Fruit fly (Drosophila melanogaster) whole organism, prepupa: ENCODE measurements around the gene CG6937.

Experiments
- CG10631 ChIP-seq: fragments of 200-800 bp; sonication (Bioruptor generic); optimal IDR thresholded peaks from 2 replicates; lab custom pipeline; 2016; ENCODE audit warnings: missing biosample characterization, missing genetic modification characterization
- CG10669 ChIP-seq: fragments of 200-800 bp; sonication (Bioruptor generic); optimal IDR thresholded peaks from 3 replicates; lab custom pipeline; 2018; ENCODE audit warnings: missing biosample characterization, mild to moderate bottlenecking, missing genetic modification characterization, moderate library complexity
- CG11762 ChIP-seq: fragments of 200-800 bp; sonication (Bioruptor generic); optimal IDR thresholded peaks from 3 replicates; lab custom pipeline; 2016; ENCODE audit warnings: missing biosample characterization, missing genetic modification characterization; ENCODE audit not compliant: insufficient read depth
- CG11902 ChIP-seq: fragments of 200-800 bp; sonication (Bioruptor generic); optimal IDR thresholded peaks from 3 replicates; lab custom pipeline; 2016; ENCODE audit warnings: missing biosample characterization, missing genetic modification characterization
- CG1621 ChIP-seq: fragments of 200-800 bp; sonication (Bioruptor generic); optimal IDR thresholded peaks from 3 replicates; lab custom pipeline; 2018; ENCODE audit warnings: missing biosample characterization, mild to moderate bottlenecking, missing genetic modification characterization
- CG16779 ChIP-seq: fragments of 200-800 bp; sonication (Bioruptor generic); optimal IDR thresholded peaks from 3 replicates; lab custom pipeline; 2017; ENCODE audit warnings: missing biosample characterization, mild to moderate bottlenecking, missing genetic modification characterization
- CG3032 ChIP-seq: fragments of 200-800 bp; optimal IDR thresholded peaks from 2 replicates; lab custom pipeline; 2019; ENCODE audit warnings: missing biosample characterization, mild to moderate bottlenecking, missing genetic modification characterization, moderate library complexity
- CG32006 ChIP-seq: fragments of 200-800 bp; sonication (Bioruptor generic); optimal IDR thresholded peaks from 3 replicates; lab custom pipeline; 2017; ENCODE audit warnings: missing biosample characterization, mild to moderate bottlenecking, missing genetic modification characterization
- CG34406 ChIP-seq: fragments of 200-800 bp; sonication (Bioruptor generic); optimal IDR thresholded peaks from 3 replicates; lab custom pipeline; 2016; ENCODE audit warnings: missing biosample characterization, missing genetic modification characterization
- CG4318 ChIP-seq: fragments of 200-800 bp; sonication (Bioruptor generic); optimal IDR thresholded peaks from 3 replicates; lab custom pipeline; 2017; ENCODE audit warnings: missing biosample characterization, mild to moderate bottlenecking, missing genetic modification characterization
- CG6276 ChIP-seq: fragments of 200-800 bp; sonication (Bioruptor generic); optimal IDR thresholded peaks from 2 replicates; lab custom pipeline; 2017; ENCODE audit warnings: missing biosample characterization, mild to moderate bottlenecking, missing genetic modification characterization
- CG6792 ChIP-seq: fragments of 200-800 bp; sonication (Bioruptor generic); optimal IDR thresholded peaks from 3 replicates; lab custom pipeline; 2016; ENCODE audit warnings: missing biosample characterization, missing genetic modification characterization
- CG6808 ChIP-seq: fragments of 200-800 bp; sonication (Bioruptor generic); optimal IDR thresholded peaks from 3 replicates; lab custom pipeline; 2017; ENCODE audit warnings: missing biosample characterization, missing genetic modification characterization, mild to moderate bottlenecking, moderate library complexity, missing genetic modification reagents
- CG6854 ChIP-seq: fragments of 200-800 bp; sonication (Bioruptor generic); optimal IDR thresholded peaks from 2 replicates; lab custom pipeline; 2017; ENCODE audit warnings: missing biosample characterization, mild to moderate bottlenecking, missing genetic modification characterization
- CG7368 ChIP-seq: fragments of 200-800 bp; sonication (Bioruptor generic); optimal IDR thresholded peaks from 3 replicates; lab custom pipeline; 2016; ENCODE audit warnings: missing biosample characterization, missing genetic modification characterization
- CG8119 ChIP-seq: fragments of 200-800 bp; sonication (Bioruptor generic); IDR thresholded peaks from 3 replicates; pipeline ENCODE4 v1.3.6; 2022; ENCODE audit warnings: missing biosample characterization, missing genetic modification characterization
- CG8319 ChIP-seq: fragments of 200-800 bp; sonication (Bioruptor generic); optimal IDR thresholded peaks from 3 replicates; lab custom pipeline; 2016; ENCODE audit warnings: missing biosample characterization, missing genetic modification characterization
- CG8632 ChIP-seq: fragments of 200-800 bp; sonication (Bioruptor generic); optimal IDR thresholded peaks from 3 replicates; lab custom pipeline; 2016; ENCODE audit warnings: missing biosample characterization, missing genetic modification characterization
- CG9139 ChIP-seq: fragments of 200-800 bp; sonication (Bioruptor generic); optimal IDR thresholded peaks from 3 replicates; lab custom pipeline; 2017; ENCODE audit warnings: missing biosample characterization, mild to moderate bottlenecking, missing genetic modification characterization
- Ets96B ChIP-seq: fragments of 200-800 bp; optimal IDR thresholded peaks from 2 replicates; lab custom pipeline; 2019; ENCODE audit warnings: missing biosample characterization, mild to moderate bottlenecking, missing genetic modification characterization, moderate library complexity
- Hr38 ChIP-seq: sonication (Bioruptor generic); optimal IDR thresholded peaks from 2 replicates; lab custom pipeline; 2016; ENCODE audit warnings: missing biosample characterization, missing genetic modification characterization
- Hr39 ChIP-seq: fragments of 200-800 bp; sonication (Bioruptor generic); optimal IDR thresholded peaks from 2 replicates; lab custom pipeline; 2016; ENCODE audit warnings: missing biosample characterization, missing genetic modification characterization
- Hr4 ChIP-seq: fragments of 200-800 bp; sonication (Bioruptor generic); optimal IDR thresholded peaks from 3 replicates; lab custom pipeline; 2016; ENCODE audit warnings: missing biosample characterization, missing genetic modification characterization
- Sox102F ChIP-seq: fragments of 200-800 bp; sonication (Bioruptor generic); optimal IDR thresholded peaks from 2 replicates; lab custom pipeline; 2016; ENCODE audit warnings: missing biosample characterization, mild to moderate bottlenecking, missing genetic modification characterization
- achi ChIP-seq: fragments of 200-800 bp; sonication (Bioruptor generic); optimal IDR thresholded peaks from 3 replicates; lab custom pipeline; 2016; ENCODE audit warnings: missing biosample characterization, missing genetic modification characterization
- acj6 ChIP-seq: fragments of 200-800 bp; sonication (Bioruptor generic); optimal IDR thresholded peaks from 3 replicates; lab custom pipeline; 2016; ENCODE audit warnings: missing biosample characterization, missing genetic modification characterization
- cyc ChIP-seq: fragments of 200-800 bp; sonication (Bioruptor generic); optimal IDR thresholded peaks from 3 replicates; lab custom pipeline; 2016; ENCODE audit warnings: missing biosample characterization, missing genetic modification characterization
- dac ChIP-seq: fragments of 200-800 bp; sonication (Bioruptor generic); optimal IDR thresholded peaks from 2 replicates; lab custom pipeline; 2017; ENCODE audit warnings: missing biosample characterization, mild to moderate bottlenecking, missing genetic modification characterization
- dsx ChIP-seq: fragments of 200-800 bp; optimal IDR thresholded peaks from 3 replicates; lab custom pipeline; 2019; ENCODE audit warnings: missing biosample characterization, mild to moderate bottlenecking, missing genetic modification characterization, moderate library complexity; ENCODE audit not compliant: poor library complexity, severe bottlenecking
- esn ChIP-seq: fragments of 200-800 bp; sonication (Bioruptor generic); optimal IDR thresholded peaks from 2 replicates; lab custom pipeline; 2016; ENCODE audit warnings: missing biosample characterization, mild to moderate bottlenecking, missing genetic modification characterization, moderate library complexity
- fd59A ChIP-seq: fragments of 200-800 bp; sonication (Bioruptor generic); optimal IDR thresholded peaks from 2 replicates; lab custom pipeline; 2017; ENCODE audit warnings: missing biosample characterization, mild to moderate bottlenecking, missing genetic modification characterization, missing genetic modification reagents
- fd85E ChIP-seq: fragments of 200-800 bp; sonication (Bioruptor generic); optimal IDR thresholded peaks from 3 replicates; lab custom pipeline; 2016; ENCODE audit warnings: missing biosample characterization, missing genetic modification characterization
- lz ChIP-seq: fragments of 200-800 bp; sonication (Bioruptor generic); optimal IDR thresholded peaks from 3 replicates; lab custom pipeline; 2016; ENCODE audit warnings: missing biosample characterization, missing genetic modification characterization
- salr ChIP-seq, 2 experiments: fragments of 200-800 bp; sonication (Bioruptor generic); optimal IDR thresholded peaks; 3 replicates each; lab custom pipeline; 2016 to 2018; ENCODE audit warnings: missing biosample characterization in 2 of 2, missing genetic modification characterization in 2 of 2, mild to moderate bottlenecking in 1 of 2
- spab ChIP-seq: fragments of 200-800 bp; sonication (Bioruptor generic); optimal IDR thresholded peaks from 2 replicates; lab custom pipeline; 2017; ENCODE audit warnings: missing biosample characterization, mild to moderate bottlenecking, missing genetic modification characterization, missing genetic modification reagents
- svp ChIP-seq: fragments of 200-800 bp; sonication (Bioruptor generic); peaks from one replicate; lab custom pipeline; 2016; ENCODE audit warnings: missing biosample characterization, missing genetic modification characterization
- topi ChIP-seq: fragments of 200-800 bp; sonication (Bioruptor generic); optimal IDR thresholded peaks from 3 replicates; lab custom pipeline; 2016; ENCODE audit warnings: missing biosample characterization, missing genetic modification characterization
- vri ChIP-seq: fragments of 200-800 bp; sonication (Bioruptor generic); optimal IDR thresholded peaks from 3 replicates; lab custom pipeline; 2016; ENCODE audit warnings: missing biosample characterization, mild to moderate bottlenecking, missing genetic modification characterization

The CG6937 gene

DNA sequence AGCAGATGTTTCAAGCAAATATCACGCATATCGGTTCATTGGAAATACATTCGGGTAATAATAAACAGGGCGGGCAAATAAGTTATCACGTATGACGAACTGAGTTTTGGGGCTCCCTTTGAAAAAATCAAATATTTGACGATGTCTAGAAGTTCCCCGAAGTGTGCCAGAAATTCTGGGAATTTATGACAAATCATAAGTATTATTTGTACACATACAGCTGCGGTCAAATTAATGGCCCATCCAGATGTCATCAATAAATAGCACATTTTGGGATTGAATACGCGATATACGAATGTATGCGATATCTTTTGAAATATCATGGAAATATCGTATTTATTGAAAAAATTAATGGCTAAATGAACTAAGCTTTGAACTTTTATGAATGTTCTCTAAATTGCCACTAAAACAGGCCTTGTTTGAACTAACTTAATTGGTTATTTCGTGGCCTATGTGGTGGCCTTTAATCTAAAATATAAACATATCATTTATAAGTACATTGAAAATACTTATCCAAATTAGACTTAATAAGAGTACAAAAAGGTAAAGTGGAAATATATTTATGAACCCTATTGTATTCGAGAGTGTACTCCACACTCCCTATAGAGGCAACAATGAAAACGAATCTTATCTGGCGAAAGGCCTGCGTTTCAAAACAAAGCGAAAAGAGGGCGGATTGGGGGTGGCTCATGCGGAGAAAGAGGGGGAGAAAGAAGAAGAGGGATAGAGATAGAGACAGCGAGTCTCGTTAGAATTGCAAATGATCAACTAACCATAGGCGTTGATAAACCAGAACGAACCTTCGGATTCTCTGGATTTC lies 41.2 kb downstream of the CG6937 start (continued):
- TF ChIP-seq CG6792 (GFP tag; lab: Kevin White, UChicago) (peak; percentile 55), dac (GFP tag; lab: Kevin White, UChicago) (no peak), Hr39 (GFP tag; lab: Kevin White, UChicago) (peak; percentile 61), CG32006 (GFP tag; lab: Kevin White, UChicago) (peak; percentile 53), Sox102F (GFP tag; lab: Kevin White, UChicago) (peak; percentile 56), Ets96B (tag; lab: Kevin White, UChicago) (peak; percentile 35), CG6854 (GFP tag; lab: Kevin White, UChicago) (no peak), CG6276 (GFP tag; lab: Kevin White, UChicago) (peak; percentile 14), spab (GFP tag; lab: Kevin White, UChicago) (peak; percentile 41), CG7368 (GFP tag; lab: Kevin White, UChicago) (no peak), CG11762 (GFP tag; lab: Kevin White, UChicago) (no peak), CG9139 (no peak), cyc (GFP tag; lab: Kevin White, UChicago) (peak; percentile 67), CG8119 (GFP tag; lab: Robert Waterston, UW) (peak; percentile 42; the same call in 1 of the 3 replicates), svp (GFP tag; lab: Kevin White, UChicago) (peak; percentile 68), CG34406 (GFP tag; lab: Kevin White, UChicago) (peak; percentile 16), fd85E (GFP tag; lab: Kevin White, UChicago) (no peak), vri (no peak), achi (GFP tag; lab: Kevin White, UChicago) (peak; percentile 42), CG16779 (tag; lab: Kevin White, UChicago) (no peak), dsx (GFP tag; lab: Kevin White, UChicago) (peak; percentile 35), CG8632 (GFP tag; lab: Kevin White, UChicago) (peak; percentile 53), CG3032 (no peak), Hr38 (GFP tag; lab: Kevin White, UChicago) (no peak), CG8319 (GFP tag; lab: Kevin White, UChicago) (no peak), CG10631 (GFP tag; lab: Kevin White, UChicago) (peak; percentile 46), CG11902 (GFP tag; lab: Kevin White, UChicago) (peak; percentile 52), topi (GFP tag; lab: Kevin White, UChicago) (peak; percentile 66), salr (GFP tag; optimal IDR thresholded peaks at IDR 0.05; lab: Kevin White, UChicago) (no peak), esn (GFP tag; lab: Kevin White, UChicago) (peak; percentile 81), CG4318 (GFP tag; lab: Kevin White, UChicago) (no peak), fd59A (GFP tag; lab: Kevin White, UChicago) (no peak), acj6 (peak; percentile 49)

DNA sequence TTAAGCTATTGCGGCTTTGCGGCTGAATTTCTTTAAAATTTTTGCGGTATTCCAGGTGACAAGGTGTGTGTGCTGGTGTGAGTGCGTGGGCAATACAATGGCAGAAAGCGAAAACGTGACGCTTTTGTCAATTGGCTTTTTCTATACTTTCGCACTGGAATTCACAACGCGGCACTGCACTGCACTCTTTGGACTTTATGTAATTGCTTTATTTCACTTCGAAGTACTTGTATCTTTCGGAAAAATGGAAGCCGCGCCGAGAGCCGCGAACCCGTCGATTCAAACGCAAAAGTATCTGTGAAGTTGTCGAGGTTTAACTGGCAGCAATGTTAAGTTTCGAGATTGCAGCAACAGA lies 41.7 kb downstream of the CG6937 start:
- TF ChIP-seq CG1621 (tag; lab: Kevin White, UChicago) (no peak), Hr4 (no peak), Ets96B (tag; lab: Kevin White, UChicago) (no peak), acj6 (no peak), fd85E (GFP tag; lab: Kevin White, UChicago) (no peak), CG8119 (GFP tag; lab: Robert Waterston, UW) (no peak), CG9139 (no peak), CG6808 (GFP tag; lab: Kevin White, UChicago) (no peak), fd59A (GFP tag; lab: Kevin White, UChicago) (no peak), esn (GFP tag; lab: Kevin White, UChicago) (no peak), CG4318 (GFP tag; lab: Kevin White, UChicago) (no peak), CG10669 (no peak), Hr39 (GFP tag; lab: Kevin White, UChicago) (no peak), lz (GFP tag; lab: Kevin White, UChicago) (no peak), CG6792 (GFP tag; lab: Kevin White, UChicago) (no peak), vri (no peak), CG8319 (GFP tag; lab: Kevin White, UChicago) (no peak), topi (GFP tag; lab: Kevin White, UChicago) (no peak), dsx (GFP tag; lab: Kevin White, UChicago) (no peak)
